Worm (Caenorhabditis elegans) whole organism, L4 larva: ENCODE results near the gene F59A2.5.

Source experiments
- mdl-1 ChIP-seq, 2 experiments: fragments of 150-350 bp in 1 of 2; sonication (generic microtip) in 1 of 2; optimal IDR thresholded peaks; 2 replicates each; lab custom pipeline; 2014 to 2017; ENCODE audit warnings: missing biosample characterization in 2 of 2, missing genetic modification characterization in 2 of 2
- zag-1 ChIP-seq: fragments of 150-350 bp; optimal IDR thresholded peaks from 2 replicates; lab custom pipeline; 2014; ENCODE audit warnings: missing biosample characterization, missing genetic modification characterization

DNA sequence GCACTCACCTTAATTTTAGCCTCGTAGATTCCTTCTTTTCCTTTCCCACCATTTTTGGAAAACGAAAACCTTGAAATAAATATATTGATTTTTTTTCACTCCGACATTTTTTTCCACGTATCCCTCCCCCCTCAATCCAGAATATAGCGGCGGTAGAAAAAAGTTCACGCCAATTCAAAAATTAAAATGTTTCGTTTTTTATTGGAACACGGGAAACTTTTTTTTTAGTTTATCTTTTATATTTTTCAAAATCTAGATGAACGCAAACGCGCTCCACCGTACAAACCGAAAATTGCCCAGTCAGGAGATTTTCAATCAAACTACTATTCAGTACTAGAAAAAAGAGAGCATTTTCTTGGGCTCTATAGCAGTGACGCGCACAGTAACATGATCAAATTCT is 39.5 kb downstream of the F59A2.5 start, which contains the start of gene spe-41:
- TF ChIP-seq zag-1 (tag; lab: Kevin White, UChicago) (no peak), mdl-1 (tag; optimal IDR thresholded peaks at IDR 0.05; lab: Kevin White, UChicago) (no peak)
